Worm (Caenorhabditis elegans): ENCODE measurements around the gene ttr-10.

ce11 chrV:7545187-7545586 lies 8.5 kb downstream of the ttr-10 start, which contains the start of the genes C54F6.19 and nhx-3:
- TF ChIP-seq unc-62 (GFP tag; optimal IDR thresholded peaks at IDR 0.05) (no peak), pha-4 (tag; optimal IDR thresholded peaks at IDR 0.05) (no peak), nhr-11 (tag; optimal IDR thresholded peaks at IDR 0.05) (no peak), nhr-237 (tag; optimal IDR thresholded peaks at IDR 0.05) (no peak), nhr-77 (tag; optimal IDR thresholded peaks at IDR 0.05) (no peak), lin-15B (tag; optimal IDR thresholded peaks at IDR 0.05) (no peak), unc-39 (tag; optimal IDR thresholded peaks at IDR 0.05) (no peak), snpc-4 (tag; optimal IDR thresholded peaks at IDR 0.05) (no peak), elt-3 (tag; optimal IDR thresholded peaks at IDR 0.05) (no peak)

Data from whole organism, L3 larva.